Fruit fly (Drosophila melanogaster) whole organism, embryonic: Measurements from ENCODE around the gene CG5326.

Source experiments
- CG30020 ChIP-seq: fragments of 200-800 bp; optimal IDR thresholded peaks from 2 replicates; lab custom pipeline; 2019; ENCODE audit warnings: missing biosample characterization, mild to moderate bottlenecking, missing genetic modification characterization, moderate library complexity
- Myb ChIP-seq: fragments of 200-800 bp; sonication (Bioruptor generic); optimal IDR thresholded peaks from 2 replicates; lab custom pipeline; 2016; ENCODE audit warnings: missing biosample characterization, missing genetic modification characterization

DNA sequence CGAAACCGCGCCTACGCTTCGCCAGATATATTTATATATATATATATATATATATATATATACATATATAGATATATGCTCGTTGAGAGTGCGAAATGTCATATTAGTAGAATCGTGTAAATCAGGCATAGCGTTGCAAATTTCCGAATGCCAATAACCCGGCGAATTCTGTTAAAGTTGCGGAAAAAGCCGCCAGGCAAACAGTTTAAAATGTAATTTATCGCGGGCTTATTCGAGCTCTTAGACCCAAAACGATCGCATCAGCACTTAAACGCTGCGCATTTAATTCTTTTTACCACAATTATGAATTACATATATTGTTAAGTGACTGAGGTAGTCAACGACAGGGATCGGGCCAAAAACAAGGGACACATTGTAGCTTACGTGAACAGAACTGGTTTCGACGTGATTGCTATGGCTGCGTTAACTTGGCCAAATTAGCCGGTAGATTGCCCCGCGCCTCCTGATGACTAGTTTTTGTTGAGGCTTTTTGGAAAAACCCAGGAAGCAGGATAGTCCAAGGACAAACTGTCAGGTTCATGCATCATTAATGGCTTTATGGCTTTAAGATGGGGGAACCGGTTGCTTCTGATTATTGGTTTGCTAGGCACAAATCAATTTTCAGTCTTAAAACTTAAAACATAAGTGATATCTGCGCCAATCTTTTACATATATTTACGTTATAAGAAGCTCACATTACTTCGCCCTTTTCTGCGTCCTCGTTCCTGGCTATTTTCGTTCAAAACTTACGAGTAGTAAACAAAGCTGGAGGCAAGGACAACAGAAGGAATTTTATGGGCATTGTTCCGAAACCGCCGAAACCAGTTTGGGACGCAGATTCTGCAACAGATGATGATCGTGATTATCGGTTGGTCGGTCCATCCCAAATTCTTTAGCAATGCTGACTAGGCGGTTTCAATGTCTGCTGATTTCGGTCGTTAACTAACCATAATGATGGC is 5.5 kb downstream of the CG5326 start:
- TF ChIP-seq Myb (GFP tag; lab: Kevin White, UChicago) (no peak), CG30020 (tag; lab: Kevin White, UChicago) (no peak)
